Worm (Caenorhabditis elegans): Measurements from ENCODE around the gene K09H11.9.

K09H11.9 gene

ce11 chrV:5712189-5712588 lies 4.2 kb downstream of the K09H11.9 start:
- TF ChIP-seq xbp-1 (tag; optimal IDR thresholded peaks at IDR 0.05): no peak
- TF ChIP-seq snpc-4 (tag; optimal IDR thresholded peaks at IDR 0.05): no peak
- TF ChIP-seq zag-1 (tag; optimal IDR thresholded peaks at IDR 0.05): no peak
- no peak for TF ChIP-seq swsn-7 (tag; optimal IDR thresholded peaks at IDR 0.05)
- no peak for TF ChIP-seq lin-14 (GFP tag; optimal IDR thresholded peaks at IDR 0.05)
- peak; percentile 18 to 29 for TF ChIP-seq lsy-2 (tag; optimal IDR thresholded peaks at IDR 0.05)
- TF ChIP-seq vab-15 (tag; optimal IDR thresholded peaks at IDR 0.05): no peak
- no peak for TF ChIP-seq lin-13 (GFP tag; optimal IDR thresholded peaks at IDR 0.05)
- TF ChIP-seq unc-62 (GFP tag; optimal IDR thresholded peaks at IDR 0.05): no peak
- peak in 1 of 2 experiments; percentile 9 for TF ChIP-seq efl-1 (optimal IDR thresholded peaks at IDR 0.05)
- peak; percentile 18 to 72 for TF ChIP-seq efl-1 (GFP tag; optimal IDR thresholded peaks at IDR 0.05 in 1 of 2)

ce11 chrV:5708331-5708730 lies 8.1 kb downstream of the K09H11.9 start:
- TF ChIP-seq ztf-11 (tag; optimal IDR thresholded peaks at IDR 0.05): no peak
- TF ChIP-seq efl-1 (optimal IDR thresholded peaks at IDR 0.05): no peak
- TF ChIP-seq efl-1 (GFP tag; optimal IDR thresholded peaks at IDR 0.05 in 1 of 2): peak in 1 of 2 experiments; percentile 81
- TF ChIP-seq hlh-4 (tag; optimal IDR thresholded peaks at IDR 0.05): peak; percentile 77
- peak; percentile 32 for TF ChIP-seq nhr-71 (tag; optimal IDR thresholded peaks at IDR 0.05)
- TF ChIP-seq unc-62 (GFP tag; optimal IDR thresholded peaks at IDR 0.05): no peak
- TF ChIP-seq fkh-8 (tag; optimal IDR thresholded peaks at IDR 0.05): peak; percentile 31

ce11 chrV:5705510-5705909 lies 10.9 kb downstream of the K09H11.9 start, which contains the start of gene peli-1:
Gene peli-1 (plus strand): TSS chrV:5705810.
- TF ChIP-seq nhr-85 (tag) (no peak), fkh-10 (GFP tag; optimal IDR thresholded peaks at IDR 0.05) (no peak)

- TF ChIP-seq snu-23 (GFP tag; optimal IDR thresholded peaks at IDR 0.05): no peak
- TF ChIP-seq lir-3 (tag; optimal IDR thresholded peaks at IDR 0.05; ENCODE audit: poor library complexity): no peak
- no peak for TF ChIP-seq sup-37 (GFP tag; optimal IDR thresholded peaks at IDR 0.05)
- no peak for TF ChIP-seq C34B4.2 (tag; optimal IDR thresholded peaks at IDR 0.05)
- no peak for TF ChIP-seq unc-86 (tag; optimal IDR thresholded peaks at IDR 0.05)
- no peak for TF ChIP-seq hlh-17 (GFP tag; optimal IDR thresholded peaks at IDR 0.05; ENCODE audit: borderline replicate concordance)
- no peak for TF ChIP-seq ceh-63 (GFP tag; optimal IDR thresholded peaks at IDR 0.05)
- no peak for TF ChIP-seq rnt-1 (tag; optimal IDR thresholded peaks at IDR 0.05)
- TF ChIP-seq mdl-1 (tag; optimal IDR thresholded peaks at IDR 0.05): no peak
- TF ChIP-seq aly-2 (tag; optimal IDR thresholded peaks at IDR 0.05): no peak
- no peak for TF ChIP-seq lsy-2 (tag; optimal IDR thresholded peaks at IDR 0.05)
- TF ChIP-seq nhr-71 (tag; optimal IDR thresholded peaks at IDR 0.05): peak; percentile 66
- TF ChIP-seq ets-5 (GFP tag; IDR thresholded peaks at IDR 0.05): no peak
- TF ChIP-seq snpc-4 (tag; optimal IDR thresholded peaks at IDR 0.05): no peak
- no peak for TF ChIP-seq nhr-237 (tag; optimal IDR thresholded peaks at IDR 0.05)
- no peak for TF ChIP-seq zip-4 (GFP tag; optimal IDR thresholded peaks at IDR 0.05)
- no peak for TF ChIP-seq vab-15 (tag; optimal IDR thresholded peaks at IDR 0.05)
- TF ChIP-seq alr-1 (tag; optimal IDR thresholded peaks at IDR 0.05; ENCODE audit: borderline replicate concordance): no peak
- no peak for TF ChIP-seq aha-1 (tag; optimal IDR thresholded peaks at IDR 0.05)
- TF ChIP-seq irx-1 (tag; optimal IDR thresholded peaks at IDR 0.05): no peak
- TF ChIP-seq Y116A8C.19 (tag; optimal IDR thresholded peaks at IDR 0.05; ENCODE audit: borderline replicate concordance): no peak
- no peak for TF ChIP-seq grh-1 (GFP tag; IDR thresholded peaks at IDR 0.05)
- no peak for TF ChIP-seq nhr-20 (tag; optimal IDR thresholded peaks at IDR 0.05)
- no peak for TF ChIP-seq skn-1 (tag; optimal IDR thresholded peaks at IDR 0.05)
- TF ChIP-seq pqm-1 (tag; optimal IDR thresholded peaks at IDR 0.05): no peak
- TF ChIP-seq tlp-1 (tag; optimal IDR thresholded peaks at IDR 0.05): no peak
- no peak for TF ChIP-seq xbp-1 (tag; optimal IDR thresholded peaks at IDR 0.05)
- no peak for TF ChIP-seq ztf-4 (tag; optimal IDR thresholded peaks at IDR 0.05)
- no peak for TF ChIP-seq unc-30 (tag; optimal IDR thresholded peaks at IDR 0.05)
- no peak for TF ChIP-seq pag-3 (tag; optimal IDR thresholded peaks at IDR 0.05; ENCODE audit: borderline replicate concordance, insufficient read depth)
- TF ChIP-seq unc-130 (tag; optimal IDR thresholded peaks at IDR 0.05): no peak
- TF ChIP-seq mep-1 (tag; optimal IDR thresholded peaks at IDR 0.05): no peak
- TF ChIP-seq lin-13 (GFP tag; optimal IDR thresholded peaks at IDR 0.05): no peak
- TF ChIP-seq sptf-1 (tag; optimal IDR thresholded peaks at IDR 0.05): no peak
- TF ChIP-seq egl-13 (tag; optimal IDR thresholded peaks at IDR 0.05): peak; percentile 24
- TF ChIP-seq nhr-84 (tag; optimal IDR thresholded peaks at IDR 0.05): no peak
These were observed 11.9 kb downstream of the K09H11.9 start for ce11 chrV:5704467-5704866.
